Worm (Caenorhabditis elegans) whole organism, midembryonic: ENCODE measurements around the gene nhr-36.

Experiments used
- T22C8.4 ChIP-seq: fragments of 200-800 bp; sonication (Bioruptor generic); IDR thresholded peaks from 2 replicates; pipeline ENCODE4 v1.3.6; 2022; ENCODE audit warnings: missing genetic modification characterization, missing compliant biosample characterization
- cog-1 ChIP-seq: sonication (generic microtip); optimal IDR thresholded peaks from 2 replicates; lab custom pipeline; 2016; ENCODE audit warnings: missing genetic modification characterization, missing compliant biosample characterization
- flt-1 ChIP-seq: fragments of 200-800 bp; sonication (Bioruptor generic); IDR thresholded peaks from 2 replicates; pipeline ENCODE4 v1.3.6; 2022; ENCODE audit warnings: missing genetic modification characterization, missing compliant biosample characterization
- klf-2 ChIP-seq: fragments of 200-800 bp; sonication (Bioruptor generic); conservative IDR thresholded peaks from 2 replicates; pipeline ENCODE4 v1.3.6; 2022; ENCODE audit warnings: missing genetic modification reagents, missing genetic modification characterization, missing compliant biosample characterization
- med-1 ChIP-seq: sonication (generic microtip); optimal IDR thresholded peaks from 2 replicates; lab custom pipeline; 2017; ENCODE audit warnings: missing genetic modification characterization, mild to moderate bottlenecking, missing compliant biosample characterization, antibody characterized with exemption, missing genetic modification reagents; ENCODE audit not compliant: insufficient read depth
- ref-1 ChIP-seq: fragments of 200-800 bp; sonication (Bioruptor generic); conservative IDR thresholded peaks from 2 replicates; pipeline ENCODE4 v1.3.6; 2022; ENCODE audit warnings: missing genetic modification reagents, missing genetic modification characterization, missing compliant biosample characterization
- tab-1 ChIP-seq: fragments of 200-800 bp; sonication (Bioruptor generic); IDR thresholded peaks from 2 replicates; pipeline ENCODE4 v1.3.6; 2022; ENCODE audit warnings: missing genetic modification characterization, missing compliant biosample characterization
- ztf-23 ChIP-seq: fragments of 200-800 bp; sonication (Bioruptor generic); IDR thresholded peaks from 2 replicates; pipeline ENCODE4 v1.3.6; 2022; ENCODE audit warnings: missing genetic modification reagents, missing genetic modification characterization, missing compliant biosample characterization
- ztf-29 ChIP-seq: fragments of 200-800 bp; sonication (Bioruptor generic); IDR thresholded peaks from 2 replicates; pipeline ENCODE4 v1.3.6; 2022; ENCODE audit warnings: missing genetic modification reagents, missing genetic modification characterization, missing compliant biosample characterization

DNA sequence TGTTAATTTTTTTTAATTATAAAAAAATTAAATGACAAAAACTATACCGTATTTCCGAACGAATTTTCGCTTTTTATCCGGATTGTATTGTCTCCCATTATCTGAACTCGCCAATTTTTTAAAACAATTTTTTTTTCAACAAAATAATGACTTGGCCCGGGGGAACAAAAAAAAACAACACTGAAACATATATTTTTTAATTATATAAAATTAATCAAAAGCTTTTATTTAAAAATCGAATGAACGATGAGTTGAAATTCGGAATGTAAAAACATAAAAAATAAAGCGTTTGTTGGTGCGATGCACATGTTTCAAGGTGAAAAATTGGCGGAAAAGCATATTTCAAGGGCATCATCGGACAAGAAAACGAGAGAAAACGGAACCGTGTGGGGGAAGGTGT, 47.8 kb downstream of the nhr-36 start, which contains the start of gene mdt-27:
- TF ChIP-seq med-1 (GFP tag; lab: Kevin White, UChicago) (no peak), T22C8.4 (GFP tag; lab: Robert Waterston, UW) (no peak), ztf-29 (no peak), tab-1 (GFP tag; lab: Robert Waterston, UW) (no peak), ztf-23 (no peak), ref-1 (GFP tag; lab: Robert Waterston, UW) (no peak), cog-1 (tag; lab: Kevin White, UChicago) (no peak), klf-2 (no peak), flt-1 (GFP tag; lab: Robert Waterston, UW) (no peak)
